Fruit fly (Drosophila melanogaster) whole organism, pupa: ENCODE results near the gene SCOT.

Experiments used
- CG13204 ChIP-seq: fragments of 200-800 bp; sonication (Bioruptor generic); optimal IDR thresholded peaks from 2 replicates; lab custom pipeline; 2018; ENCODE audit warnings: missing biosample characterization, mild to moderate bottlenecking, missing genetic modification characterization, moderate library complexity
- CG14655 ChIP-seq: fragments of 200-800 bp; sonication (Bioruptor generic); optimal IDR thresholded peaks from 3 replicates; lab custom pipeline; 2017; ENCODE audit warnings: mild to moderate bottlenecking, missing biosample characterization, missing genetic modification reagents, missing genetic modification characterization
- CG17806 ChIP-seq: fragments of 200-800 bp; sonication (Bioruptor generic); optimal IDR thresholded peaks from 2 replicates; lab custom pipeline; 2018; ENCODE audit warnings: missing biosample characterization, mild to moderate bottlenecking, missing genetic modification characterization, moderate library complexity
- CG34367 ChIP-seq: fragments of 200-800 bp; sonication (Bioruptor generic); optimal IDR thresholded peaks from 2 replicates; lab custom pipeline; 2018; ENCODE audit warnings: missing biosample characterization, mild to moderate bottlenecking, missing genetic modification characterization
- CG4496 ChIP-seq: fragments of 200-800 bp; sonication (Bioruptor generic); IDR thresholded peaks from 3 replicates; pipeline ENCODE4 v1.3.6; 2022; ENCODE audit warnings: missing biosample characterization, missing genetic modification characterization
- CG8159 ChIP-seq: fragments of 200-800 bp; sonication (Bioruptor generic); optimal IDR thresholded peaks from 3 replicates; lab custom pipeline; 2018; ENCODE audit warnings: missing biosample characterization, mild to moderate bottlenecking, missing genetic modification characterization, moderate library complexity
- CG9948 ChIP-seq: fragments of 200-800 bp; sonication (Bioruptor generic); optimal IDR thresholded peaks from 2 replicates; lab custom pipeline; 2018; ENCODE audit warnings: missing biosample characterization, mild to moderate bottlenecking, missing genetic modification characterization, moderate library complexity
- EcR ChIP-seq: fragments of 200-800 bp; sonication (Bioruptor generic); optimal IDR thresholded peaks from 3 replicates; lab custom pipeline; 2019; ENCODE audit warnings: missing biosample characterization, missing genetic modification characterization, mild to moderate bottlenecking, moderate library complexity, missing genetic modification reagents
- Pif1A ChIP-seq: fragments of 200-800 bp; sonication (Bioruptor generic); optimal IDR thresholded peaks from 3 replicates; lab custom pipeline; 2016; ENCODE audit warnings: missing biosample characterization, missing genetic modification characterization
- Pif1B ChIP-seq: fragments of 200-800 bp; sonication (Bioruptor generic); optimal IDR thresholded peaks from 3 replicates; lab custom pipeline; 2016; ENCODE audit warnings: missing biosample characterization, missing genetic modification characterization
- Snoo ChIP-seq: fragments of 200-800 bp; sonication (Bioruptor generic); optimal IDR thresholded peaks from 3 replicates; lab custom pipeline; 2017; ENCODE audit warnings: missing biosample characterization, mild to moderate bottlenecking, missing genetic modification characterization, inconsistent platforms
- gl ChIP-seq: fragments of 200-800 bp; sonication (Bioruptor generic); optimal IDR thresholded peaks from 2 replicates; lab custom pipeline; 2018; ENCODE audit warnings: missing biosample characterization, mild to moderate bottlenecking, missing genetic modification characterization
- rn ChIP-seq: fragments of 200-800 bp; sonication (Bioruptor generic); IDR thresholded peaks from 2 replicates; pipeline ENCODE4 v1.3.6; 2022; ENCODE audit warnings: missing biosample characterization, missing genetic modification characterization

dm6 chr3L:1968805-1969378 lies 5.9 kb downstream of the SCOT start:
- TF ChIP-seq CG4496 (GFP tag; lab: Robert Waterston, UW) (no peak), Snoo (tag; lab: Kevin White, UChicago) (no peak), EcR (GFP tag; lab: Kevin White, UChicago) (no peak), CG13204 (GFP tag; lab: Kevin White, UChicago) (no peak), CG17806 (tag; lab: Kevin White, UChicago) (no peak), gl (tag; lab: Kevin White, UChicago) (no peak), CG9948 (tag; lab: Kevin White, UChicago) (no peak), Pif1A (GFP tag; lab: Kevin White, UChicago) (no peak), rn (GFP tag; lab: Robert Waterston, UW) (no peak), CG8159 (no peak), Pif1B (GFP tag; lab: Kevin White, UChicago) (no peak), CG34367 (tag; lab: Kevin White, UChicago) (no peak), CG14655 (no peak)
